Worm (Caenorhabditis elegans): ENCODE measurements around the gene Y110A2AL.3.
A peak's percentile ranks its signal among the peaks of the same experiment; 100 is the strongest.

Y110A2AL.3 gene

ce11 chrII:2888957-2889630 lies 22.2 kb downstream of the Y110A2AL.3 start, which contains the start of gene pinn-1 (continued):
- TF ChIP-seq C34F6.9 (tag; optimal IDR thresholded peaks at IDR 0.05), result peak; percentile 87
- TF ChIP-seq unc-55 (GFP tag; optimal IDR thresholded peaks at IDR 0.05), result peak; percentile 94
- peak; percentile 56 for TF ChIP-seq nhr-12 (tag; optimal IDR thresholded peaks at IDR 0.05)
- TF ChIP-seq dmd-4 (tag; optimal IDR thresholded peaks at IDR 0.05), result no peak
- TF ChIP-seq lin-11 (tag; optimal IDR thresholded peaks at IDR 0.05), result peak; percentile 78
- TF ChIP-seq ztf-4 (tag; optimal IDR thresholded peaks at IDR 0.05), result peak; percentile 53
- peak; percentile 73 for TF ChIP-seq ceh-16 (tag; optimal IDR thresholded peaks at IDR 0.05)
- peak; percentile 87 for TF ChIP-seq nhr-21 (tag; optimal IDR thresholded peaks at IDR 0.05)
- TF ChIP-seq skn-1 (tag; optimal IDR thresholded peaks at IDR 0.05), result no peak
- TF ChIP-seq sma-3 (GFP tag; optimal IDR thresholded peaks at IDR 0.05), result peak; percentile 93
- TF ChIP-seq mab-5 (tag; optimal IDR thresholded peaks at IDR 0.05), result peak; percentile 61
- no peak for TF ChIP-seq blmp-1 (tag; optimal IDR thresholded peaks at IDR 0.05; ENCODE audit: insufficient read depth)
- peak; percentile 88 to 91 for TF ChIP-seq lsy-2 (tag; optimal IDR thresholded peaks at IDR 0.05)
- no peak for TF ChIP-seq aly-2 (tag; optimal IDR thresholded peaks at IDR 0.05)
- peak; percentile 63 for TF ChIP-seq nhr-129 (tag; optimal IDR thresholded peaks at IDR 0.05)
- TF ChIP-seq ama-1 (optimal IDR thresholded peaks at IDR 0.05), result no peak
- TF ChIP-seq gmeb-1 (tag; optimal IDR thresholded peaks at IDR 0.05), result peak; percentile 87
- peak; percentile 60 for TF ChIP-seq snpc-4 (tag; optimal IDR thresholded peaks at IDR 0.05)
- TF ChIP-seq alr-1 (tag; optimal IDR thresholded peaks at IDR 0.05), result no peak

- TF ChIP-seq nhr-6 (tag; optimal IDR thresholded peaks at IDR 0.05), result no peak
- TF ChIP-seq nhr-12 (tag; optimal IDR thresholded peaks at IDR 0.05), result no peak
- TF ChIP-seq ZK546.5 (tag; optimal IDR thresholded peaks at IDR 0.05), result no peak
- TF ChIP-seq nhr-129 (tag; optimal IDR thresholded peaks at IDR 0.05), result no peak
- no peak for TF ChIP-seq alr-1 (tag; optimal IDR thresholded peaks at IDR 0.05)
- no peak for TF ChIP-seq nhr-21 (tag; optimal IDR thresholded peaks at IDR 0.05)
- TF ChIP-seq dmd-4 (tag; optimal IDR thresholded peaks at IDR 0.05), result no peak
- no peak for TF ChIP-seq snpc-4 (tag; optimal IDR thresholded peaks at IDR 0.05)
- TF ChIP-seq R02D3.7 (tag; optimal IDR thresholded peaks at IDR 0.05), result no peak
- no peak for TF ChIP-seq mbf-1 (tag; optimal IDR thresholded peaks at IDR 0.05)
- TF ChIP-seq lin-13 (GFP tag; optimal IDR thresholded peaks at IDR 0.05), result no peak
- TF ChIP-seq nhr-77 (tag; optimal IDR thresholded peaks at IDR 0.05), result no peak
- no peak for TF ChIP-seq sem-4 (tag; optimal IDR thresholded peaks at IDR 0.05)
- TF ChIP-seq aly-2 (tag; optimal IDR thresholded peaks at IDR 0.05), result no peak
- no peak for TF ChIP-seq F13H6.1 (tag; optimal IDR thresholded peaks at IDR 0.05)
- TF ChIP-seq sma-3 (GFP tag; optimal IDR thresholded peaks at IDR 0.05), result no peak
- no peak for TF ChIP-seq elt-1 (tag; optimal IDR thresholded peaks at IDR 0.05)
Measured at ce11 chrII:2894295-2894694, 27.4 kb downstream of the Y110A2AL.3 start, which contains the start of gene sqv-2. Gene sqv-2, minus strand, starts transcription at chrII:2894395.

- TF ChIP-seq lin-11 (tag; optimal IDR thresholded peaks at IDR 0.05), result no peak
- TF ChIP-seq mab-5 (tag; optimal IDR thresholded peaks at IDR 0.05), result no peak
- no peak for TF ChIP-seq nhr-11 (tag; optimal IDR thresholded peaks at IDR 0.05)
- no peak for TF ChIP-seq lsy-2 (tag; optimal IDR thresholded peaks at IDR 0.05)
- no peak for TF ChIP-seq dmd-4 (tag; optimal IDR thresholded peaks at IDR 0.05)
- no peak for TF ChIP-seq ceh-82 (tag; optimal IDR thresholded peaks at IDR 0.05)
- TF ChIP-seq unc-55 (GFP tag; optimal IDR thresholded peaks at IDR 0.05), result no peak
- no peak for TF ChIP-seq peb-1 (tag; optimal IDR thresholded peaks at IDR 0.05)
- TF ChIP-seq fos-1 (tag; optimal IDR thresholded peaks at IDR 0.05), result no peak
- TF ChIP-seq snpc-4 (tag; optimal IDR thresholded peaks at IDR 0.05), result no peak
- no peak for TF ChIP-seq lin-13 (GFP tag; optimal IDR thresholded peaks at IDR 0.05)
- no peak for TF ChIP-seq nhr-21 (tag; optimal IDR thresholded peaks at IDR 0.05)
- no peak for TF ChIP-seq zag-1 (tag; optimal IDR thresholded peaks at IDR 0.05)
- no peak for TF ChIP-seq ztf-4 (tag; optimal IDR thresholded peaks at IDR 0.05)
- no peak for TF ChIP-seq aly-2 (tag; optimal IDR thresholded peaks at IDR 0.05)
- no peak for TF ChIP-seq elt-3 (tag; optimal IDR thresholded peaks at IDR 0.05)
- TF ChIP-seq sem-4 (tag; optimal IDR thresholded peaks at IDR 0.05), result no peak
Measured at ce11 chrII:2900248-2900647, 33.4 kb downstream of the Y110A2AL.3 start, which contains the start of gene ubc-26. Gene ubc-26, minus strand, starts transcription at chrII:2900348.

DNA sequence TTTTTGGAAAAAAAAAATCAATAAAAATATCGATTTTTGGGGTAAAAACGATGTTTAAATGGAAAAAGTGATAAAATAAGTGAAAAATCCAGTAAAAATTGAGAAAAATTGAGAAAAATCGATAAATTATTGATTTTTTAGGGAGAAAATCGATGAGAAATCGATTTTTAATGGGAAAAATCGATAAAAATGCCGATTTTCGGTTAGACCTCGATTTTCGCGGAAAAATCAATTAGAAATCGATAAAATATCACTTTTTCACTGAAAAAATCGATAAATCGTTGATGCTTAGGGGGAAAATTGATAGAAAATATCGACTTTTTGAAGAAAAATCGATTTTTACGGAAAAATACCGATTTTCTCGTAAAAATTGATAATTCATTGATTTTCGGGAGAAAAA lies 34.3 kb downstream of the Y110A2AL.3 start:
- TF ChIP-seq mbf-1 (tag; optimal IDR thresholded peaks at IDR 0.05), result no peak
- no peak for TF ChIP-seq ceh-82 (tag; optimal IDR thresholded peaks at IDR 0.05)
- TF ChIP-seq lin-13 (GFP tag; optimal IDR thresholded peaks at IDR 0.05), result no peak
- TF ChIP-seq sma-9 (GFP tag; optimal IDR thresholded peaks at IDR 0.05), result no peak
- TF ChIP-seq sma-9 (tag; optimal IDR thresholded peaks at IDR 0.05), result no peak
- no peak for TF ChIP-seq sem-4 (tag; optimal IDR thresholded peaks at IDR 0.05)

Measured in whole organism, L2 larva.